Worm (Caenorhabditis elegans): Measurements from ENCODE around the gene Y43F8C.7.

Y43F8C.7 gene

DNA sequence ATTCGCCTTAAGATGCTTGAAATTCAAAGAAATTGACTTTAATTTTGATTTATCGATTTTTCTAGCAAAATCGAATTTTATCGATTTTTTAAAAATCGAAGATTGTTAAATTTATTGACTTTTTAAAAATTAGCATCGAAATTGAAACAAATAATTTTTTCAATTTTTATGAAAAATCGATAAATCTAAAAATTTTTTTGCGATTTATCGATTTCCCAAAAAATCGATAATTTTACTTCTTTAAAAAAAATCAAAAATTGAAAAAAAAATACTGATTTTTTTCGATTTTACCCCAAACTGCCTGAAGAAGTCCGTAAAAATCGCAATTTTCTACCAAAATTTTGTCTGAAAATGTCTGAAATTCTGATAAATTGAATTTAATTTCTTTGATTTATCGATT lies 48.1 kb upstream of the Y43F8C.7 start:
- TF ChIP-seq nhr-77 (tag; optimal IDR thresholded peaks at IDR 0.05) (no peak), elt-3 (tag; optimal IDR thresholded peaks at IDR 0.05) (no peak), ets-5 (GFP tag; IDR thresholded peaks at IDR 0.05) (no peak), ama-1 (optimal IDR thresholded peaks at IDR 0.05) (no peak), snu-23 (GFP tag; optimal IDR thresholded peaks at IDR 0.05) (no peak), egl-27 (tag; optimal IDR thresholded peaks at IDR 0.05) (no peak), ceh-8 (GFP tag; optimal IDR thresholded peaks at IDR 0.05) (no peak), blmp-1 (tag; optimal IDR thresholded peaks at IDR 0.05) (no peak), rnt-1 (tag; optimal IDR thresholded peaks at IDR 0.05) (no peak), tbx-2 (tag; optimal IDR thresholded peaks at IDR 0.05) (no peak), aly-2 (tag; optimal IDR thresholded peaks at IDR 0.05) (no peak), pqm-1 (tag; optimal IDR thresholded peaks at IDR 0.05) (no peak), unc-130 (tag; optimal IDR thresholded peaks at IDR 0.05) (no peak)

DNA sequence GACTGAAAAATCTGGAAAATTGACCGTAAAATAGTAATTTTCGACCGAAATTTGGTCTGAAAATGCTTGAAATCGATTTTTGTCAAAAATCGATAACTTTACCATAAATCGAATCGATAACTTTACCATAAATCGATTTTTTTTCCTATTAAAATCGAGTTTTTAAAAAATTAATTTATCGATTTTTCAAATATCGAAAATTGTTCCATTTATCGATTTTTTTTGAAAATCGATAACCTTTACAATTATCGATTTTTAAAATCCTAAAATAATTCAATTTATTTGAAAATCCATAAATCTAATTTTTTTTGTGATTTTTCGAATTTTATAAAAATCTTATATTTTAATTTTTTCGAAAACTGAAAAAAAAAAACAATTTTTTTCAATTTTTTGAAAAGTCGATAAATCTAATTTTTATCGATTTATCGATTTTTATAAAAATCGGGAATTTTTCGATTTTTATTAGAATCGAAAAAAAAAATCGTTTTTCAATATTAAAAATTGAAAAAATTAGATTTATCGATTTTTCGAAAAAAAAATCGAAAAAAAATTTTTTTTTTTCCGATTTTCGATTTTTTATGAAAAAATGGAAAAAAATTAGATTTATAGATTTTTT lies 47.5 kb upstream of the Y43F8C.7 start:
- TF ChIP-seq ceh-82 (tag; optimal IDR thresholded peaks at IDR 0.05) (no peak), efl-1 (optimal IDR thresholded peaks at IDR 0.05) (no peak), efl-1 (GFP tag; optimal IDR thresholded peaks at IDR 0.05 in 1 of 2) (no peak), zag-1 (tag; optimal IDR thresholded peaks at IDR 0.05) (no peak), unc-62 (GFP tag; optimal IDR thresholded peaks at IDR 0.05) (no peak), sox-4 (tag; optimal IDR thresholded peaks at IDR 0.05) (no peak), nhr-47 (tag; optimal IDR thresholded peaks at IDR 0.05) (no peak), ztf-11 (tag; optimal IDR thresholded peaks at IDR 0.05) (no peak), egl-13 (tag; optimal IDR thresholded peaks at IDR 0.05) (no peak), elt-3 (tag; optimal IDR thresholded peaks at IDR 0.05) (no peak), elt-2 (tag; optimal IDR thresholded peaks at IDR 0.05) (no peak), fkh-10 (GFP tag; optimal IDR thresholded peaks at IDR 0.05) (no peak), lin-14 (GFP tag; optimal IDR thresholded peaks at IDR 0.05) (no peak), nhr-20 (tag; optimal IDR thresholded peaks at IDR 0.05) (no peak), ztf-4 (tag; optimal IDR thresholded peaks at IDR 0.05) (no peak), hlh-4 (tag; optimal IDR thresholded peaks at IDR 0.05) (no peak), nhr-11 (tag; optimal IDR thresholded peaks at IDR 0.05) (no peak)

DNA sequence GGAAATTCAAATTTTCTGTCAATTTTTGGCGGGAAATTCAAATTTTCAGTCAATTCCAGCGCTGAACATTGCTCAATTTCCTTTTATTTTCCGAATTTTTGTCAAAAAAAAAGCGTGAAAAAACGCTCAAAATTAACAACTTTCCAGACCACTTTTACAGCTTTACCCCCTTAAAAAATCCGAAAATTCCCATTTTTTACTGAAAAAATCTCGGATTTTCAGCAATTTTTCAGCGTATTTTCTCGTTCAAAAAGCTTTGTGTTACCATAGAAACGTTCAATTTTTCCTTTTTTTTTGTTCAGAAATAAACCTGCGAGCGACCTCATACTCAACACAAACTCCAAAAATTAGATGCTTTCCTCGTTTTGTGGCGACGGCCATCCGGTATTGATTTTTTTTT lies 30.7 kb upstream of the Y43F8C.7 start, which contains the start of gene mrp-7:
Gene mrp-7, plus strand, starts transcription at position 301 of the 400 bp plus-strand sequence.
- no peak for TF ChIP-seq blmp-1 (tag; optimal IDR thresholded peaks at IDR 0.05)
- no peak for TF ChIP-seq snpc-4 (tag; optimal IDR thresholded peaks at IDR 0.05)
- TF ChIP-seq nhr-20 (tag; optimal IDR thresholded peaks at IDR 0.05), result no peak
- no peak for TF ChIP-seq rnt-1 (tag; optimal IDR thresholded peaks at IDR 0.05)
- TF ChIP-seq isw-1 (GFP tag; IDR thresholded peaks at IDR 0.05), result no peak
- TF ChIP-seq sox-4 (tag; optimal IDR thresholded peaks at IDR 0.05), result no peak
- TF ChIP-seq swsn-7 (tag; optimal IDR thresholded peaks at IDR 0.05), result no peak
- TF ChIP-seq irx-1 (tag; optimal IDR thresholded peaks at IDR 0.05), result no peak
- TF ChIP-seq unc-86 (tag; optimal IDR thresholded peaks at IDR 0.05), result no peak
- no peak for TF ChIP-seq nhr-90 (tag; optimal IDR thresholded peaks at IDR 0.05; ENCODE audit: poor library complexity)
- TF ChIP-seq pax-3 (tag; optimal IDR thresholded peaks at IDR 0.05), result no peak
- no peak for TF ChIP-seq sup-37 (GFP tag; optimal IDR thresholded peaks at IDR 0.05)
- TF ChIP-seq egl-13 (tag; optimal IDR thresholded peaks at IDR 0.05), result no peak
- TF ChIP-seq elt-2 (tag; optimal IDR thresholded peaks at IDR 0.05), result no peak
- TF ChIP-seq nhr-12 (tag; optimal IDR thresholded peaks at IDR 0.05), result no peak
- no peak for TF ChIP-seq lir-3 (tag; optimal IDR thresholded peaks at IDR 0.05; ENCODE audit: poor library complexity)
- no peak for TF ChIP-seq hpl-2 (GFP tag; optimal IDR thresholded peaks at IDR 0.05)
- no peak for TF ChIP-seq lin-39 (tag; optimal IDR thresholded peaks at IDR 0.05)
- TF ChIP-seq C16A3.4 (tag; optimal IDR thresholded peaks at IDR 0.05), result no peak
- no peak for TF ChIP-seq mab-9 (GFP tag; IDR thresholded peaks at IDR 0.05)
